Worm (Caenorhabditis elegans) whole organism, mixed stage, embryonic: ENCODE measurements around the gene clec-50.

Experiments used
- M03D4.4 ChIP-seq: sonication (generic microtip); optimal IDR thresholded peaks from 2 replicates; lab custom pipeline; 2017; ENCODE audit warnings: mild to moderate bottlenecking, missing genetic modification characterization, missing compliant biosample characterization
- bed-3 ChIP-seq: fragments of 200-800 bp; sonication (Bioruptor generic); optimal IDR thresholded peaks from 3 replicates; lab custom pipeline; 2018; ENCODE audit warnings: mild to moderate bottlenecking, missing genetic modification characterization, moderate library complexity, missing compliant biosample characterization
- blmp-1 ChIP-seq: fragments of 150-350 bp; optimal IDR thresholded peaks from 2 replicates; lab custom pipeline; 2014; ENCODE audit warnings: missing biosample characterization, missing genetic modification characterization
- ceh-39 ChIP-seq: fragments of 150-350 bp; optimal IDR thresholded peaks from 2 replicates; lab custom pipeline; 2014; ENCODE audit warnings: missing biosample characterization, missing genetic modification characterization
- ceh-43 ChIP-seq: fragments of 200-800 bp; sonication (Bioruptor generic); optimal IDR thresholded peaks from 2 replicates; lab custom pipeline; 2018; ENCODE audit warnings: mild to moderate bottlenecking, missing genetic modification characterization, moderate library complexity, missing compliant biosample characterization
- ceh-83 ChIP-seq: fragments of 200-800 bp; sonication (Bioruptor generic); optimal IDR thresholded peaks from 2 replicates; lab custom pipeline; 2018; ENCODE audit warnings: mild to moderate bottlenecking, missing genetic modification characterization, missing compliant biosample characterization
- ces-1 ChIP-seq: fragments of 150-350 bp; optimal IDR thresholded peaks from 2 replicates; lab custom pipeline; 2014; ENCODE audit warnings: missing biosample characterization, missing genetic modification reagents, missing genetic modification characterization
- cnd-1 ChIP-seq: fragments of 200-800 bp; sonication (Bioruptor generic); optimal IDR thresholded peaks from 2 replicates; lab custom pipeline; 2018; ENCODE audit warnings: mild to moderate bottlenecking, missing genetic modification characterization, missing compliant biosample characterization
- drap-1 ChIP-seq: fragments of 200-800 bp; sonication (Bioruptor generic); optimal IDR thresholded peaks from 3 replicates; lab custom pipeline; 2018; ENCODE audit warnings: mild to moderate bottlenecking, missing genetic modification characterization, missing compliant biosample characterization
- elt-1 ChIP-seq: sonication (generic microtip); optimal IDR thresholded peaks from 2 replicates; lab custom pipeline; 2017; ENCODE audit warnings: missing genetic modification characterization, mild to moderate bottlenecking, missing compliant biosample characterization, antibody characterized with exemption, moderate library complexity, borderline replicate concordance; ENCODE audit not compliant: insufficient read depth
- elt-3 ChIP-seq: fragments of 150-350 bp; optimal IDR thresholded peaks from 2 replicates; lab custom pipeline; 2014; ENCODE audit warnings: missing biosample characterization, missing genetic modification characterization
- flh-1 ChIP-seq: fragments of 200-800 bp; sonication (Bioruptor generic); optimal IDR thresholded peaks from 2 replicates; lab custom pipeline; 2018; ENCODE audit warnings: mild to moderate bottlenecking, missing genetic modification characterization, moderate library complexity, missing compliant biosample characterization
- ham-2 ChIP-seq: fragments of 200-800 bp; sonication (Bioruptor generic); optimal IDR thresholded peaks from 2 replicates; lab custom pipeline; 2018; ENCODE audit warnings: mild to moderate bottlenecking, missing genetic modification characterization, missing compliant biosample characterization
- hlh-1 ChIP-seq: fragments of 150-350 bp; optimal IDR thresholded peaks from 2 replicates; lab custom pipeline; 2014; ENCODE audit warnings: missing biosample characterization, missing genetic modification reagents, missing genetic modification characterization
- lin-13 ChIP-seq: fragments of 150-350 bp; optimal IDR thresholded peaks from 2 replicates; lab custom pipeline; 2014; ENCODE audit warnings: missing biosample characterization, missing genetic modification characterization
- lin-32 ChIP-seq: fragments of 200-800 bp; sonication (Bioruptor generic); optimal IDR thresholded peaks from 2 replicates; lab custom pipeline; 2018; ENCODE audit warnings: mild to moderate bottlenecking, missing genetic modification characterization, missing compliant biosample characterization
- lsy-2 ChIP-seq: fragments of 150-350 bp; optimal IDR thresholded peaks from 2 replicates; lab custom pipeline; 2014; ENCODE audit warnings: missing biosample characterization, missing genetic modification characterization
- mab-5 ChIP-seq: fragments of 150-350 bp; optimal IDR thresholded peaks from 2 replicates; lab custom pipeline; 2014; ENCODE audit warnings: missing biosample characterization, missing genetic modification characterization
- mep-1 ChIP-seq: fragments of 150-350 bp; optimal IDR thresholded peaks from 2 replicates; lab custom pipeline; 2017; ENCODE audit warnings: missing biosample characterization, missing genetic modification reagents, missing genetic modification characterization, inconsistent platforms
- mls-2 ChIP-seq: sonication (generic microtip); optimal IDR thresholded peaks from 2 replicates; lab custom pipeline; 2016; ENCODE audit warnings: mild to moderate bottlenecking, missing genetic modification characterization, moderate library complexity, missing compliant biosample characterization
- nhr-12 ChIP-seq: fragments of 150-350 bp; optimal IDR thresholded peaks from 2 replicates; lab custom pipeline; 2014; ENCODE audit warnings: missing biosample characterization, missing genetic modification characterization
- nhr-2 ChIP-seq: fragments of 150-350 bp; optimal IDR thresholded peaks from 2 replicates; lab custom pipeline; 2014; ENCODE audit warnings: missing biosample characterization, missing genetic modification characterization
- nhr-237 ChIP-seq: fragments of 150-350 bp; optimal IDR thresholded peaks from 2 replicates; lab custom pipeline; 2014; ENCODE audit warnings: missing biosample characterization, missing genetic modification characterization
- nhr-28 ChIP-seq: fragments of 150-350 bp; optimal IDR thresholded peaks from 2 replicates; lab custom pipeline; 2014; ENCODE audit warnings: missing biosample characterization, missing genetic modification characterization
- nhr-76 ChIP-seq: sonication (generic microtip); optimal IDR thresholded peaks from 2 replicates; lab custom pipeline; 2017; ENCODE audit warnings: missing biosample characterization, missing genetic modification characterization
- pha-4 ChIP-seq: fragments of 150-350 bp; optimal IDR thresholded peaks from 2 replicates; lab custom pipeline; 2018; ENCODE audit warnings: missing biosample characterization, missing genetic modification reagents, missing genetic modification characterization
- sem-2 ChIP-seq: fragments of 200-800 bp; sonication (Bioruptor generic); optimal IDR thresholded peaks from 2 replicates; lab custom pipeline; 2018; ENCODE audit warnings: mild to moderate bottlenecking, missing genetic modification characterization, missing compliant biosample characterization
- snpc-4 ChIP-seq: fragments of 150-350 bp; optimal IDR thresholded peaks from 2 replicates; lab custom pipeline; 2014; ENCODE audit warnings: missing biosample characterization, missing genetic modification characterization
- sptf-1 ChIP-seq: sonication (generic microtip); optimal IDR thresholded peaks from 2 replicates; lab custom pipeline; 2017; ENCODE audit warnings: mild to moderate bottlenecking, missing genetic modification characterization, moderate library complexity, missing compliant biosample characterization
- tbx-8 ChIP-seq: fragments of 200-800 bp; sonication (Bioruptor generic); optimal IDR thresholded peaks from 2 replicates; lab custom pipeline; 2018; ENCODE audit warnings: mild to moderate bottlenecking, missing genetic modification characterization, moderate library complexity, missing compliant biosample characterization
- unc-120 ChIP-seq: sonication (generic microtip); optimal IDR thresholded peaks from 2 replicates; lab custom pipeline; 2017; ENCODE audit warnings: missing genetic modification characterization, missing compliant biosample characterization; ENCODE audit not compliant: poor library complexity, severe bottlenecking
- unc-39 ChIP-seq: fragments of 150-350 bp; optimal IDR thresholded peaks from 2 replicates; lab custom pipeline; 2014; ENCODE audit warnings: missing biosample characterization, missing genetic modification characterization
- unc-62 ChIP-seq: fragments of 150-350 bp; optimal IDR thresholded peaks from 2 replicates; lab custom pipeline; 2014; ENCODE audit warnings: missing biosample characterization, missing genetic modification reagents, missing genetic modification characterization
- zip-8 ChIP-seq: fragments of 150-350 bp; optimal IDR thresholded peaks from 2 replicates; lab custom pipeline; 2014; ENCODE audit warnings: missing biosample characterization, missing genetic modification characterization
- ztf-11 ChIP-seq: fragments of 150-350 bp; optimal IDR thresholded peaks from 2 replicates; lab custom pipeline; 2014; ENCODE audit warnings: missing biosample characterization, missing genetic modification characterization

clec-50 gene

ce11 chrV:19724589-19724988 lies 30.6 kb downstream of the clec-50 start:
- TF ChIP-seq flh-1 (GFP tag; lab: Kevin White, UChicago) (no peak), ces-1 (GFP tag; lab: Kevin White, UChicago) (peak; percentile 1)

- TF ChIP-seq ceh-43 (GFP tag; lab: Kevin White, UChicago) = peak; percentile 63
- TF ChIP-seq lin-32 (GFP tag; lab: Kevin White, UChicago) = peak; percentile 71
- no peak for TF ChIP-seq ztf-11
- TF ChIP-seq sptf-1 (tag; lab: Kevin White, UChicago) = peak; percentile 78
- TF ChIP-seq nhr-28 (tag; lab: Kevin White, UChicago) = no peak
- no peak for TF ChIP-seq ceh-39 (tag; lab: Kevin White, UChicago)
- peak; percentile 56 for TF ChIP-seq bed-3
- TF ChIP-seq unc-120 (tag; lab: Kevin White, UChicago) = peak; percentile 45
- no peak for TF ChIP-seq mep-1
- TF ChIP-seq nhr-2 = no peak
- TF ChIP-seq nhr-237 (tag; lab: Kevin White, UChicago) = no peak
- TF ChIP-seq nhr-76 (tag; lab: Kevin White, UChicago) = no peak
- peak; percentile 72 for TF ChIP-seq drap-1 (GFP tag; lab: Kevin White, UChicago)
- TF ChIP-seq lin-13 (tag; lab: Kevin White, UChicago) = peak; percentile 18
- TF ChIP-seq blmp-1 (tag; lab: Kevin White, UChicago) = no peak
- no peak for TF ChIP-seq nhr-12 (tag; lab: Kevin White, UChicago)
- TF ChIP-seq mls-2 (tag; lab: Kevin White, UChicago) = peak; percentile 79
- no peak for TF ChIP-seq tbx-8 (GFP tag; lab: Kevin White, UChicago)
- no peak for TF ChIP-seq mab-5 (tag; lab: Kevin White, UChicago)
- peak; percentile 76 for TF ChIP-seq M03D4.4
- peak; percentile 40 for TF ChIP-seq ham-2 (GFP tag; lab: Kevin White, UChicago)
- peak; percentile 28 for TF ChIP-seq ces-1 (GFP tag; lab: Kevin White, UChicago)
- no peak for TF ChIP-seq unc-39 (tag; lab: Kevin White, UChicago)
- peak; percentile 70 for TF ChIP-seq cnd-1 (tag; lab: Kevin White, UChicago)
- peak; percentile 53 for TF ChIP-seq sem-2 (GFP tag; lab: Kevin White, UChicago)
- TF ChIP-seq elt-1 (tag; lab: Kevin White, UChicago) = no peak
- TF ChIP-seq unc-62 (GFP tag; lab: Kevin White, UChicago) = no peak
- TF ChIP-seq snpc-4 = no peak
- TF ChIP-seq pha-4 (tag; lab: Kevin White, UChicago) = no peak
- no peak for TF ChIP-seq hlh-1 (tag; lab: Kevin White, UChicago)
- no peak for TF ChIP-seq zip-8
- no peak for TF ChIP-seq lsy-2 (tag; lab: Kevin White, UChicago)
- no peak for TF ChIP-seq elt-3 (tag; lab: Kevin White, UChicago)
- TF ChIP-seq ceh-83 (GFP tag; lab: Kevin White, UChicago) = peak; percentile 83
- TF ChIP-seq flh-1 (GFP tag; lab: Kevin White, UChicago) = no peak
Observed at ce11 chrV:19722881-19723280, 32.3 kb downstream of the clec-50 start.

- TF ChIP-seq unc-62 (GFP tag; lab: Kevin White, UChicago) = no peak
- no peak for TF ChIP-seq blmp-1 (tag; lab: Kevin White, UChicago)
- no peak for TF ChIP-seq mab-5 (tag; lab: Kevin White, UChicago)
- no peak for TF ChIP-seq tbx-8 (GFP tag; lab: Kevin White, UChicago)
- no peak for TF ChIP-seq sem-2 (GFP tag; lab: Kevin White, UChicago)
- TF ChIP-seq nhr-12 (tag; lab: Kevin White, UChicago) = no peak
- TF ChIP-seq bed-3 = no peak
- TF ChIP-seq unc-120 (tag; lab: Kevin White, UChicago) = no peak
- TF ChIP-seq zip-8 = no peak
- no peak for TF ChIP-seq ceh-39 (tag; lab: Kevin White, UChicago)
- no peak for TF ChIP-seq ztf-11
- TF ChIP-seq snpc-4 = no peak
- TF ChIP-seq lin-32 (GFP tag; lab: Kevin White, UChicago) = no peak
- no peak for TF ChIP-seq cnd-1 (tag; lab: Kevin White, UChicago)
- TF ChIP-seq elt-1 (tag; lab: Kevin White, UChicago) = no peak
- no peak for TF ChIP-seq drap-1 (GFP tag; lab: Kevin White, UChicago)
- TF ChIP-seq nhr-2 = no peak
- TF ChIP-seq lsy-2 (tag; lab: Kevin White, UChicago) = no peak
- no peak for TF ChIP-seq ceh-83 (GFP tag; lab: Kevin White, UChicago)
Observed at ce11 chrV:19719253-19719652, 35.9 kb downstream of the clec-50 start, which contains the start of gene Y116F11A.6. Gene Y116F11A.6 (plus strand): TSS chrV:19719553.
